Fruit fly (Drosophila melanogaster) whole organism, adult: ENCODE data around the gene mRpS22.

Source experiments
- CG14711 ChIP-seq: fragments of 200-800 bp; sonication (Bioruptor generic); optimal IDR thresholded peaks from 2 replicates; lab custom pipeline; 2018; ENCODE audit warnings: missing biosample characterization, mild to moderate bottlenecking, missing genetic modification characterization, moderate library complexity
- CG33017 ChIP-seq: fragments of 200-800 bp; sonication (Bioruptor generic); optimal IDR thresholded peaks from 2 replicates; lab custom pipeline; 2018; ENCODE audit warnings: missing biosample characterization, mild to moderate bottlenecking, missing genetic modification characterization, moderate library complexity
- CG5204 ChIP-seq: fragments of 200-800 bp; sonication (Bioruptor generic); optimal IDR thresholded peaks from 2 replicates; lab custom pipeline; 2016; ENCODE audit warnings: missing biosample characterization, missing genetic modification characterization
- CG7045 ChIP-seq: fragments of 200-800 bp; sonication (Bioruptor generic); optimal IDR thresholded peaks from 2 replicates; lab custom pipeline; 2017; ENCODE audit warnings: missing biosample characterization, mild to moderate bottlenecking, missing genetic modification characterization
- CG7101 ChIP-seq: fragments of 200-800 bp; sonication (Bioruptor generic); optimal IDR thresholded peaks from 2 replicates; lab custom pipeline; 2018; ENCODE audit warnings: missing biosample characterization, mild to moderate bottlenecking, missing genetic modification characterization, moderate library complexity
- Clk ChIP-seq: fragments of 200-800 bp; sonication (Bioruptor generic); optimal IDR thresholded peaks from 2 replicates; lab custom pipeline; 2017; ENCODE audit warnings: missing biosample characterization, missing genetic modification characterization
- Hr96 ChIP-seq: fragments of 200-800 bp; sonication (Bioruptor generic); optimal IDR thresholded peaks from 2 replicates; lab custom pipeline; 2016; ENCODE audit warnings: missing biosample characterization, missing genetic modification characterization
- cic ChIP-seq: fragments of 200-800 bp; sonication (Bioruptor generic); optimal IDR thresholded peaks from 2 replicates; lab custom pipeline; 2017; ENCODE audit warnings: missing biosample characterization, mild to moderate bottlenecking, missing genetic modification characterization, moderate library complexity
- cnc ChIP-seq, 2 experiments: fragments of >200 bp; optimal IDR thresholded peaks; 2 replicates each; lab custom pipeline; 2017
- kay ChIP-seq: fragments of 200-800 bp; sonication (Bioruptor generic); peaks from one replicate; lab custom pipeline; 2016; ENCODE audit warnings: missing biosample characterization, missing genetic modification characterization, borderline replicate concordance
- pad ChIP-seq: fragments of 200-800 bp; sonication (Bioruptor generic); optimal IDR thresholded peaks from 3 replicates; lab custom pipeline; 2017; ENCODE audit warnings: missing biosample characterization, missing genetic modification characterization, mild to moderate bottlenecking, moderate library complexity, missing genetic modification reagents

dm6 chr3R:27920883-27921282 is 4.2 kb downstream of the mRpS22 start, which contains the start of gene CG12259:
- no peak for TF ChIP-seq CG7101 (tag; lab: Kevin White, UChicago)
- no peak for TF ChIP-seq pad (GFP tag; lab: Kevin White, UChicago)
- TF ChIP-seq cic (GFP tag; lab: Kevin White, UChicago), result no peak
- no peak for TF ChIP-seq CG7045
- no peak for TF ChIP-seq kay (GFP tag; lab: Kevin White, UChicago)
- no peak for TF ChIP-seq CG14711 (tag; lab: Kevin White, UChicago)
- no peak for TF ChIP-seq cnc (optimal IDR thresholded peaks at IDR 0.05; lab: Kevin White, UChicago)
- no peak for TF ChIP-seq CG5204 (GFP tag; lab: Kevin White, UChicago)
- TF ChIP-seq Hr96, result no peak
- no peak for TF ChIP-seq CG33017 (tag; lab: Kevin White, UChicago)
- TF ChIP-seq Clk (GFP tag; lab: Kevin White, UChicago), result no peak
